Worm (Caenorhabditis elegans) whole organism, L1 larva: ENCODE results near the gene srbc-67.

Experiments used
- C04F5.9 ChIP-seq: sonication (generic microtip); optimal IDR thresholded peaks from 2 replicates; lab custom pipeline; 2016; ENCODE audit warnings: missing genetic modification characterization, missing compliant biosample characterization
- C16A3.4 ChIP-seq: fragments of 150-350 bp; optimal IDR thresholded peaks from 2 replicates; lab custom pipeline; 2014; ENCODE audit warnings: missing biosample characterization, missing genetic modification characterization
- aha-1 ChIP-seq: fragments of 150-350 bp; optimal IDR thresholded peaks from 2 replicates; lab custom pipeline; 2014; ENCODE audit warnings: missing biosample characterization, missing genetic modification characterization
- alr-1 ChIP-seq: fragments of 200-800 bp; sonication (Bioruptor generic); optimal IDR thresholded peaks from 2 replicates; lab custom pipeline; 2018; ENCODE audit warnings: borderline replicate concordance, mild to moderate bottlenecking, missing genetic modification characterization, missing compliant biosample characterization
- aly-2 ChIP-seq: fragments of 150-350 bp; optimal IDR thresholded peaks from 2 replicates; lab custom pipeline; 2014; ENCODE audit warnings: missing biosample characterization, missing genetic modification characterization
- ama-1 ChIP-seq: fragments of 150-350 bp; optimal IDR thresholded peaks from 2 replicates; lab custom pipeline; 2014
- ceh-63 ChIP-seq: fragments of 200-800 bp; sonication (Bioruptor generic); optimal IDR thresholded peaks from 2 replicates; lab custom pipeline; 2018; ENCODE audit warnings: mild to moderate bottlenecking, missing genetic modification characterization, missing compliant biosample characterization
- ceh-8 ChIP-seq: fragments of 200-800 bp; sonication (Bioruptor generic); optimal IDR thresholded peaks from 2 replicates; lab custom pipeline; 2018; ENCODE audit warnings: mild to moderate bottlenecking, missing genetic modification characterization, moderate library complexity, missing compliant biosample characterization
- ceh-88 ChIP-seq: fragments of 200-800 bp; sonication (Bioruptor generic); IDR thresholded peaks from 2 replicates; pipeline ENCODE4 v1.3.6; 2022; ENCODE audit warnings: missing genetic modification characterization, missing compliant biosample characterization
- ceh-90 ChIP-seq: sonication (generic microtip); optimal IDR thresholded peaks from 2 replicates; lab custom pipeline; 2016; ENCODE audit warnings: missing genetic modification characterization, missing compliant biosample characterization
- ces-1 ChIP-seq: fragments of 150-350 bp; optimal IDR thresholded peaks from 2 replicates; lab custom pipeline; 2014; ENCODE audit warnings: missing biosample characterization, missing genetic modification reagents, missing genetic modification characterization
- dpl-1 ChIP-seq, 3 experiments: fragments of 150-350 bp in 2 of 3; sonication (generic microtip) in 1 of 3; optimal IDR thresholded peaks; 2 replicates each; lab custom pipeline; 2014 to 2017; ENCODE audit warnings: missing biosample characterization in 3 of 3, missing genetic modification characterization in 3 of 3, missing genetic modification reagents in 3 of 3
- dsc-1 ChIP-seq: sonication (generic microtip); optimal IDR thresholded peaks from 2 replicates; lab custom pipeline; 2016; ENCODE audit warnings: mild to moderate bottlenecking, missing genetic modification characterization, missing compliant biosample characterization
- efl-1 ChIP-seq, 4 experiments: fragments of 150-350 bp; optimal IDR thresholded peaks in 3 of 4; peaks in 1 of 4; 1 replicate in 1 of 4; 2 replicates in 3 of 4; lab custom pipeline; 2014; ENCODE audit warnings: missing biosample characterization in 2 of 4, missing genetic modification characterization in 2 of 4, missing genetic modification reagents in 2 of 4
- efl-3 ChIP-seq: fragments of 200-800 bp; sonication (Bioruptor generic); optimal IDR thresholded peaks from 2 replicates; lab custom pipeline; 2018; ENCODE audit warnings: mild to moderate bottlenecking, missing genetic modification characterization, missing compliant biosample characterization
- elt-2 ChIP-seq: sonication (generic microtip); optimal IDR thresholded peaks from 2 replicates; lab custom pipeline; 2016; ENCODE audit warnings: missing genetic modification characterization, mild to moderate bottlenecking, inconsistent platforms, missing compliant biosample characterization, missing genetic modification reagents
- elt-3 ChIP-seq, 6 experiments: fragments of 150-350 bp in 1 of 6; sonication (generic microtip); optimal IDR thresholded peaks; 2 replicates each; lab custom pipeline; 2017 to 2018; ENCODE audit warnings: missing biosample characterization in 6 of 6, missing genetic modification characterization in 6 of 6, inconsistent platforms in 1 of 6
- fkh-4 ChIP-seq: sonication (generic microtip); optimal IDR thresholded peaks from 2 replicates; lab custom pipeline; 2016; ENCODE audit warnings: missing compliant biosample characterization, missing genetic modification characterization, borderline replicate concordance
- fkh-8 ChIP-seq: sonication (generic microtip); optimal IDR thresholded peaks from 2 replicates; lab custom pipeline; 2016; ENCODE audit warnings: mild to moderate bottlenecking, missing genetic modification characterization, missing compliant biosample characterization
- fos-1 ChIP-seq: fragments of 150-350 bp; optimal IDR thresholded peaks from 2 replicates; lab custom pipeline; 2014; ENCODE audit warnings: missing biosample characterization, missing genetic modification characterization
- grh-1 ChIP-seq: fragments of 200-800 bp; sonication (Bioruptor generic); IDR thresholded peaks from 2 replicates; pipeline ENCODE4 v1.3.6; 2022; ENCODE audit warnings: missing genetic modification reagents, missing genetic modification characterization, missing compliant biosample characterization
- hpl-2 ChIP-seq: fragments of 150-350 bp; optimal IDR thresholded peaks from 2 replicates; lab custom pipeline; 2014; ENCODE audit warnings: missing biosample characterization, missing genetic modification reagents, missing genetic modification characterization
- irx-1 ChIP-seq: sonication (generic microtip); optimal IDR thresholded peaks from 2 replicates; lab custom pipeline; 2016; ENCODE audit warnings: missing genetic modification characterization, missing compliant biosample characterization
- isw-1 ChIP-seq: fragments of 200-800 bp; sonication (Bioruptor generic); IDR thresholded peaks from 2 replicates; pipeline ENCODE4 v1.3.6; 2022; ENCODE audit warnings: missing genetic modification characterization, missing compliant biosample characterization
- jun-1 ChIP-seq: fragments of 150-350 bp; optimal IDR thresholded peaks from 2 replicates; lab custom pipeline; 2014; ENCODE audit warnings: missing biosample characterization, missing genetic modification reagents, missing genetic modification characterization
- lin-14 ChIP-seq: fragments of 200-800 bp; sonication (Bioruptor generic); optimal IDR thresholded peaks from 2 replicates; lab custom pipeline; 2018; ENCODE audit warnings: mild to moderate bottlenecking, missing genetic modification characterization, moderate library complexity, missing compliant biosample characterization
- lin-15B ChIP-seq: fragments of 150-350 bp; sonication (generic microtip); optimal IDR thresholded peaks from 3 replicates; lab custom pipeline; 2014; ENCODE audit warnings: missing biosample characterization, missing genetic modification characterization
- lin-35 ChIP-seq, 2 experiments: fragments of 150-350 bp; optimal IDR thresholded peaks; 2 replicates each; lab custom pipeline; 2014; ENCODE audit warnings: missing biosample characterization in 2 of 2, missing genetic modification characterization in 2 of 2, missing genetic modification reagents in 2 of 2
- lin-39 ChIP-seq: fragments of 150-350 bp; optimal IDR thresholded peaks from 2 replicates; lab custom pipeline; 2014; ENCODE audit warnings: missing biosample characterization, missing genetic modification reagents, missing genetic modification characterization
- lsy-2 ChIP-seq, 2 experiments: fragments of 150-350 bp; optimal IDR thresholded peaks; 2 replicates each; lab custom pipeline; 2014; ENCODE audit warnings: missing biosample characterization in 2 of 2, missing genetic modification characterization in 2 of 2
- mab-9 ChIP-seq: fragments of 200-800 bp; sonication (Bioruptor generic); IDR thresholded peaks from 2 replicates; pipeline ENCODE4 v1.3.6; 2022; ENCODE audit warnings: missing genetic modification reagents, missing genetic modification characterization, missing compliant biosample characterization
- mef-2 ChIP-seq: fragments of 150-350 bp; optimal IDR thresholded peaks from 2 replicates; lab custom pipeline; 2014; ENCODE audit warnings: missing biosample characterization, missing genetic modification characterization
- nhr-11 ChIP-seq: fragments of 150-350 bp; optimal IDR thresholded peaks from 2 replicates; lab custom pipeline; 2014; ENCODE audit warnings: missing biosample characterization, missing genetic modification characterization
- nhr-12 ChIP-seq: sonication (generic microtip); optimal IDR thresholded peaks from 2 replicates; lab custom pipeline; 2017; ENCODE audit warnings: missing biosample characterization, missing genetic modification characterization
- nhr-19 ChIP-seq: fragments of 200-800 bp; sonication (Bioruptor generic); conservative IDR thresholded peaks from 2 replicates; pipeline ENCODE4 v1.3.6; 2022; ENCODE audit warnings: missing genetic modification characterization, missing compliant biosample characterization
- nhr-71 ChIP-seq: sonication (generic microtip); optimal IDR thresholded peaks from 2 replicates; lab custom pipeline; 2016; ENCODE audit warnings: mild to moderate bottlenecking, missing genetic modification characterization, moderate library complexity, missing compliant biosample characterization
- nhr-77 ChIP-seq: fragments of 150-350 bp; optimal IDR thresholded peaks from 2 replicates; lab custom pipeline; 2014; ENCODE audit warnings: missing biosample characterization, missing genetic modification characterization
- nhr-84 ChIP-seq: sonication (generic microtip); optimal IDR thresholded peaks from 2 replicates; lab custom pipeline; 2017; ENCODE audit warnings: missing biosample characterization, missing genetic modification characterization
- nhr-85 ChIP-seq: sonication (generic microtip); peaks from one replicate; lab custom pipeline; 2016; ENCODE audit warnings: missing genetic modification characterization, inconsistent platforms, missing compliant biosample characterization
- nhr-90 ChIP-seq: sonication (generic microtip); optimal IDR thresholded peaks from 2 replicates; lab custom pipeline; 2016; ENCODE audit warnings: mild to moderate bottlenecking, missing genetic modification characterization, missing compliant biosample characterization; ENCODE audit not compliant: poor library complexity
- pag-3 ChIP-seq: sonication (generic microtip); optimal IDR thresholded peaks from 2 replicates; lab custom pipeline; 2017; ENCODE audit warnings: missing genetic modification characterization, mild to moderate bottlenecking, missing compliant biosample characterization, antibody characterized with exemption, borderline replicate concordance; ENCODE audit not compliant: insufficient read depth
- pqm-1 ChIP-seq: sonication (generic microtip); optimal IDR thresholded peaks from 3 replicates; lab custom pipeline; 2017; ENCODE audit warnings: missing biosample characterization, missing genetic modification characterization
- snu-23 ChIP-seq: sonication (generic microtip); optimal IDR thresholded peaks from 2 replicates; lab custom pipeline; 2016; ENCODE audit warnings: missing genetic modification characterization, missing compliant biosample characterization
- sox-4 ChIP-seq: sonication (generic microtip); optimal IDR thresholded peaks from 2 replicates; lab custom pipeline; 2016; ENCODE audit warnings: missing genetic modification characterization, missing compliant biosample characterization
- tbx-2 ChIP-seq: sonication (generic microtip); optimal IDR thresholded peaks from 2 replicates; lab custom pipeline; 2016; ENCODE audit warnings: missing genetic modification characterization, missing compliant biosample characterization
- unc-30 ChIP-seq: sonication (generic microtip); optimal IDR thresholded peaks from 2 replicates; lab custom pipeline; 2017; ENCODE audit warnings: missing biosample characterization, missing genetic modification characterization
- unc-62 ChIP-seq: fragments of 150-350 bp; optimal IDR thresholded peaks from 2 replicates; lab custom pipeline; 2014; ENCODE audit warnings: missing biosample characterization, missing genetic modification reagents, missing genetic modification characterization
- unc-86 ChIP-seq: sonication (generic microtip); optimal IDR thresholded peaks from 2 replicates; lab custom pipeline; 2016; ENCODE audit warnings: missing genetic modification characterization, missing compliant biosample characterization
- unc-98 ChIP-seq: fragments of 200-800 bp; sonication (Bioruptor generic); IDR thresholded peaks from 2 replicates; pipeline ENCODE4 v1.3.6; 2022; ENCODE audit warnings: missing genetic modification characterization, missing compliant biosample characterization
- vab-15 ChIP-seq: sonication (generic microtip); optimal IDR thresholded peaks from 2 replicates; lab custom pipeline; 2017; ENCODE audit warnings: missing genotype, mild to moderate bottlenecking, missing genetic modification characterization, missing compliant biosample characterization
- zag-1 ChIP-seq: fragments of 150-350 bp; optimal IDR thresholded peaks from 2 replicates; lab custom pipeline; 2014; ENCODE audit warnings: missing biosample characterization, missing genetic modification characterization
- zip-4 ChIP-seq: fragments of 200-800 bp; sonication (Bioruptor generic); optimal IDR thresholded peaks from 2 replicates; lab custom pipeline; 2018; ENCODE audit warnings: mild to moderate bottlenecking, missing genetic modification characterization, moderate library complexity, missing compliant biosample characterization
- ztf-4 ChIP-seq: fragments of 150-350 bp; optimal IDR thresholded peaks from 2 replicates; lab custom pipeline; 2014; ENCODE audit warnings: missing biosample characterization, missing genetic modification characterization

The srbc-67 gene

DNA sequence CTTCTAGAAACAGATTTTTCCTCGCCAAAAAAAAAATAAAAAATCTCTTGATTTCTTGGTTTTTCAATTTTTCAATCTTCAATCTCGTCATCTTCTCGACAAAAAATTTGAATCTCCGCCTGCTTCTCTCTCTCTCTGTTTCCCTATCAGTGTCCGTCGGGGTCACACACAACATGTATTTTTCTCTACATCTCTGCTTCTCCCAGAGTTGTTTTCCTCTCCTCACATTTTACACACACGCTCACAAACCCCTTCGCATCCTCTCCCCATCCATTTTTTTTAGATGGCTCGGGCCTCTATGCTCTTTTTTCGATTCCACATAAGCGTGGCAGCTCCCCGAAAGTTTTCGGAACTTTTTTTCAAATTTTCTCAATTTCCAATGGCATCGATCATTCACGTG is 38.8 kb upstream of the srbc-67 start (continued):
- TF ChIP-seq lsy-2 (tag; optimal IDR thresholded peaks at IDR 0.05; lab: Kevin White, UChicago) (peak; percentile 42 to 64), ceh-88 (GFP tag; lab: Robert Waterston, UW) (no peak), ceh-63 (GFP tag; lab: Kevin White, UChicago) (no peak), alr-1 (tag; lab: Kevin White, UChicago) (no peak), lin-35 (GFP tag; optimal IDR thresholded peaks at IDR 0.05; lab: Kevin White, UChicago) (peak; percentile 73 to 86), pag-3 (tag; lab: Kevin White, UChicago) (no peak), dsc-1 (tag; lab: Kevin White, UChicago) (no peak), snu-23 (GFP tag; lab: Kevin White, UChicago) (peak; percentile 68), zip-4 (GFP tag; lab: Kevin White, UChicago) (no peak), aly-2 (tag; lab: Kevin White, UChicago) (no peak), efl-3 (GFP tag; lab: Kevin White, UChicago) (no peak), ces-1 (no peak), grh-1 (no peak), unc-30 (tag; lab: Kevin White, UChicago) (no peak), ceh-8 (GFP tag; lab: Kevin White, UChicago) (no peak), unc-98 (GFP tag; lab: Robert Waterston, UW) (no peak), dpl-1 (GFP tag; optimal IDR thresholded peaks at IDR 0.05; lab: Kevin White, UChicago) (peak; percentile 62 to 81 (median 65)), sox-4 (tag; lab: Kevin White, UChicago) (no peak), C16A3.4 (tag; lab: Kevin White, UChicago) (peak; percentile 15), ztf-4 (tag; lab: Kevin White, UChicago) (no peak), ama-1 (lab: Kevin White, UChicago) (no peak), aha-1 (tag; lab: Kevin White, UChicago) (no peak), nhr-71 (tag; lab: Kevin White, UChicago) (peak; percentile 73), mab-9 (GFP tag; lab: Robert Waterston, UW) (no peak), vab-15 (tag; lab: Kevin White, UChicago) (no peak), elt-3 (tag; optimal IDR thresholded peaks at IDR 0.05; lab: Kevin White, UChicago) (peak in 2 of 6 experiments; percentile 1 to 14), fkh-4 (tag; lab: Kevin White, UChicago) (no peak), nhr-84 (tag; lab: Kevin White, UChicago) (no peak), zag-1 (tag; lab: Kevin White, UChicago) (no peak), nhr-77 (tag; lab: Kevin White, UChicago) (peak; percentile 25), nhr-19 (peak; percentile 29; the same call in 1 of the 2 replicates), isw-1 (GFP tag; lab: Robert Waterston, UW) (no peak), nhr-12 (no peak), tbx-2 (tag; lab: Kevin White, UChicago) (peak; percentile 23), nhr-85 (peak; percentile 57), fos-1 (tag; lab: Kevin White, UChicago) (peak; percentile 42), lin-39 (tag; lab: Kevin White, UChicago) (no peak), ceh-90 (tag; lab: Kevin White, UChicago) (no peak), hpl-2 (no peak), jun-1 (no peak), lin-14 (GFP tag; lab: Kevin White, UChicago) (peak; percentile 85), elt-2 (no peak), fkh-8 (peak; percentile 15), unc-86 (tag; lab: Kevin White, UChicago) (no peak), mef-2 (tag; lab: Kevin White, UChicago) (no peak), nhr-90 (no peak), irx-1 (no peak), nhr-11 (tag; lab: Kevin White, UChicago) (no peak), lin-15B (tag; lab: Kevin White, UChicago) (peak; percentile 86), pqm-1 (tag; lab: Kevin White, UChicago) (no peak), unc-62 (GFP tag; lab: Kevin White, UChicago) (no peak), efl-1 (optimal IDR thresholded peaks at IDR 0.05; lab: Kevin White, UChicago) (peak; percentile 46 to 68), efl-1 (GFP tag; optimal IDR thresholded peaks at IDR 0.05 in 1 of 2; lab: Kevin White, UChicago) (peak; percentile 82 to 96), C04F5.9 (no peak)
